Worm (Caenorhabditis elegans): Measurements from ENCODE around the gene tsp-12.

The tsp-12 gene

ce11 chrIV:10151439-10151997 lies 1.1 kb upstream of the tsp-12 start, which contains the start of gene copg-1 (continued):
- TF ChIP-seq swsn-7 (tag; optimal IDR thresholded peaks at IDR 0.05) (peak; percentile 49), zag-1 (tag; optimal IDR thresholded peaks at IDR 0.05) (no peak), F16B12.6 (tag; optimal IDR thresholded peaks at IDR 0.05) (peak; percentile 91), egl-13 (tag; optimal IDR thresholded peaks at IDR 0.05) (no peak), C04F5.9 (tag; optimal IDR thresholded peaks at IDR 0.05) (no peak), Y116A8C.19 (tag; optimal IDR thresholded peaks at IDR 0.05; ENCODE audit: borderline replicate concordance) (no peak), efl-3 (GFP tag; optimal IDR thresholded peaks at IDR 0.05) (no peak), aly-2 (tag; optimal IDR thresholded peaks at IDR 0.05) (peak; percentile 4), unc-30 (tag; optimal IDR thresholded peaks at IDR 0.05) (no peak), nhr-84 (tag; optimal IDR thresholded peaks at IDR 0.05) (no peak), nhr-28 (tag; optimal IDR thresholded peaks at IDR 0.05) (no peak), lin-35 (GFP tag; optimal IDR thresholded peaks at IDR 0.05) (peak; percentile 64 to 74), skn-1 (tag; optimal IDR thresholded peaks at IDR 0.05) (peak; percentile 48), C34B4.2 (tag; optimal IDR thresholded peaks at IDR 0.05) (no peak), ets-5 (GFP tag; IDR thresholded peaks at IDR 0.05) (no peak), hpl-2 (GFP tag; optimal IDR thresholded peaks at IDR 0.05) (no peak), pqm-1 (tag; optimal IDR thresholded peaks at IDR 0.05) (no peak), fkh-10 (GFP tag; optimal IDR thresholded peaks at IDR 0.05) (no peak), grh-1 (GFP tag; IDR thresholded peaks at IDR 0.05) (no peak), nhr-20 (tag; optimal IDR thresholded peaks at IDR 0.05) (peak; percentile 66), mab-9 (GFP tag; IDR thresholded peaks at IDR 0.05) (no peak), zip-4 (GFP tag; optimal IDR thresholded peaks at IDR 0.05) (no peak), nhr-11 (tag; optimal IDR thresholded peaks at IDR 0.05) (no peak), snpc-4 (tag; optimal IDR thresholded peaks at IDR 0.05) (peak; percentile 32), dsc-1 (tag; optimal IDR thresholded peaks at IDR 0.05) (peak; percentile 33), unc-62 (GFP tag; optimal IDR thresholded peaks at IDR 0.05) (no peak), pag-3 (tag; optimal IDR thresholded peaks at IDR 0.05; ENCODE audit: borderline replicate concordance, insufficient read depth) (no peak), nhr-19 (GFP tag; conservative IDR thresholded peaks at IDR 0.05) (peak; percentile 20; the same call in 1 of the 2 replicates), nhr-237 (tag; optimal IDR thresholded peaks at IDR 0.05) (no peak), ceh-90 (tag; optimal IDR thresholded peaks at IDR 0.05) (no peak), irx-1 (tag; optimal IDR thresholded peaks at IDR 0.05) (peak; percentile 33), sptf-1 (tag; optimal IDR thresholded peaks at IDR 0.05) (no peak), egl-27 (tag; optimal IDR thresholded peaks at IDR 0.05) (no peak), lin-13 (GFP tag; optimal IDR thresholded peaks at IDR 0.05) (peak; percentile 6), ztf-11 (tag; optimal IDR thresholded peaks at IDR 0.05) (no peak), ceh-88 (GFP tag; IDR thresholded peaks at IDR 0.05) (no peak), hlh-17 (GFP tag; optimal IDR thresholded peaks at IDR 0.05; ENCODE audit: borderline replicate concordance) (no peak)

ce11 chrIV:10148938-10149337 lies 1.5 kb downstream of the tsp-12 start, which contains the start of gene pigs-1:
Gene pigs-1, minus strand, starts transcription at chrIV:10149038.
- TF ChIP-seq lin-15B (tag; optimal IDR thresholded peaks at IDR 0.05) (no peak), vab-15 (tag; optimal IDR thresholded peaks at IDR 0.05) (no peak), jun-1 (tag; optimal IDR thresholded peaks at IDR 0.05) (no peak), nhr-71 (tag; optimal IDR thresholded peaks at IDR 0.05) (no peak), unc-98 (GFP tag; IDR thresholded peaks at IDR 0.05) (no peak), lin-39 (tag; optimal IDR thresholded peaks at IDR 0.05) (no peak), nhr-237 (tag; optimal IDR thresholded peaks at IDR 0.05) (no peak), rnt-1 (tag; optimal IDR thresholded peaks at IDR 0.05) (no peak), mdl-1 (tag; optimal IDR thresholded peaks at IDR 0.05) (no peak), ceh-90 (tag; optimal IDR thresholded peaks at IDR 0.05) (no peak), lin-14 (GFP tag; optimal IDR thresholded peaks at IDR 0.05) (no peak), ceh-82 (tag; optimal IDR thresholded peaks at IDR 0.05) (no peak)

Data from whole organism, L1 larva.